5 worm cellular contexts compared by ENCODE assay signal in genomic region chrII:3482231-3482630, ce11.
TF ChIP-seq lines count a peak whose summit lies in the region.

TSS of gene smu-2 (plus strand) at chrII:3482408.

TF ChIP-seq in whole organism, L1 larva, 84 proteins besides CTCF, POLR2A, EP300 and RAD21 (continues in another document):
- peak; percentile 41 for TF ChIP-seq snpc-4 (tag; optimal IDR thresholded peaks at IDR 0.05; lab: Kevin White, UChicago)
- peak; percentile 88 for TF ChIP-seq lin-15B (tag; optimal IDR thresholded peaks at IDR 0.05; lab: Kevin White, UChicago)
- peak; percentile 48 for TF ChIP-seq elt-2 (tag; optimal IDR thresholded peaks at IDR 0.05; lab: Kevin White, UChicago)
- peak; percentile 39 for TF ChIP-seq nhr-237 (tag; optimal IDR thresholded peaks at IDR 0.05; lab: Kevin White, UChicago)
- TF ChIP-seq tlp-1 (tag; optimal IDR thresholded peaks at IDR 0.05; lab: Kevin White, UChicago): no peak
- peak; percentile 56 for TF ChIP-seq nhr-20 (tag; optimal IDR thresholded peaks at IDR 0.05; lab: Kevin White, UChicago)
- TF ChIP-seq isw-1 (GFP tag; IDR thresholded peaks at IDR 0.05; lab: Robert Waterston, UW): peak; percentile 68
- TF ChIP-seq mab-9 (GFP tag; IDR thresholded peaks at IDR 0.05; lab: Robert Waterston, UW): peak; percentile 54
- peak; percentile 83 for TF ChIP-seq nhr-85 (tag; lab: Kevin White, UChicago)
- no peak for TF ChIP-seq blmp-1 (tag; optimal IDR thresholded peaks at IDR 0.05; lab: Kevin White, UChicago)
- TF ChIP-seq C16A3.4 (tag; optimal IDR thresholded peaks at IDR 0.05; lab: Kevin White, UChicago): peak; percentile 56
- no peak for TF ChIP-seq snu-23 (GFP tag; optimal IDR thresholded peaks at IDR 0.05; lab: Kevin White, UChicago)
- TF ChIP-seq fkh-4 (tag; optimal IDR thresholded peaks at IDR 0.05; lab: Kevin White, UChicago; ENCODE audit: borderline replicate concordance): peak; percentile 82
- peak; percentile 68 for TF ChIP-seq vab-15 (tag; optimal IDR thresholded peaks at IDR 0.05; lab: Kevin White, UChicago)
- peak; percentile 66 for TF ChIP-seq sox-4 (tag; optimal IDR thresholded peaks at IDR 0.05; lab: Kevin White, UChicago)
- TF ChIP-seq F16B12.6 (tag; optimal IDR thresholded peaks at IDR 0.05; lab: Kevin White, UChicago): peak; percentile 53
- TF ChIP-seq dpl-1 (GFP tag; optimal IDR thresholded peaks at IDR 0.05; lab: Kevin White, UChicago): peak; percentile 50 to 73 (median 64)
- TF ChIP-seq ztf-4 (tag; optimal IDR thresholded peaks at IDR 0.05; lab: Kevin White, UChicago): no peak

TF ChIP-seq in whole organism, L3 larva, 47 proteins besides CTCF, POLR2A, EP300 and RAD21 (continues in another document):
- no peak for TF ChIP-seq fos-1 (tag; optimal IDR thresholded peaks at IDR 0.05; lab: Kevin White, UChicago)
- no peak for TF ChIP-seq ceh-82 (tag; optimal IDR thresholded peaks at IDR 0.05; lab: Kevin White, UChicago)
- no peak for TF ChIP-seq ztf-4 (tag; optimal IDR thresholded peaks at IDR 0.05; lab: Kevin White, UChicago)
- no peak for TF ChIP-seq unc-39 (tag; optimal IDR thresholded peaks at IDR 0.05; lab: Kevin White, UChicago)
- TF ChIP-seq tbx-2 (tag; optimal IDR thresholded peaks at IDR 0.05; lab: Kevin White, UChicago): no peak
- no peak for TF ChIP-seq daf-12 (tag; optimal IDR thresholded peaks at IDR 0.05; lab: Kevin White, UChicago)
- no peak for TF ChIP-seq nhr-28 (tag; optimal IDR thresholded peaks at IDR 0.05; lab: Kevin White, UChicago)
- TF ChIP-seq snpc-4 (tag; optimal IDR thresholded peaks at IDR 0.05; lab: Kevin White, UChicago): peak; percentile 55
- no peak for TF ChIP-seq elt-3 (tag; optimal IDR thresholded peaks at IDR 0.05; lab: Kevin White, UChicago)
- TF ChIP-seq lsy-12 (tag; optimal IDR thresholded peaks at IDR 0.05; lab: Kevin White, UChicago): no peak
- TF ChIP-seq ceh-16 (tag; optimal IDR thresholded peaks at IDR 0.05; lab: Kevin White, UChicago): no peak
- no peak for TF ChIP-seq nhr-12 (tag; optimal IDR thresholded peaks at IDR 0.05; lab: Kevin White, UChicago)
- peak; percentile 1 for TF ChIP-seq R02D3.7 (tag; optimal IDR thresholded peaks at IDR 0.05; lab: Kevin White, UChicago)
- TF ChIP-seq ztf-11 (tag; optimal IDR thresholded peaks at IDR 0.05; lab: Kevin White, UChicago): no peak
- TF ChIP-seq nhr-43 (tag; optimal IDR thresholded peaks at IDR 0.05; lab: Kevin White, UChicago; ENCODE audit: poor library complexity, severe bottlenecking): no peak
- TF ChIP-seq zag-1 (tag; optimal IDR thresholded peaks at IDR 0.05; lab: Kevin White, UChicago): no peak
- TF ChIP-seq lin-15B (tag; optimal IDR thresholded peaks at IDR 0.05; lab: Kevin White, UChicago): peak; percentile 91
- no peak for TF ChIP-seq ZK546.5 (tag; optimal IDR thresholded peaks at IDR 0.05; lab: Kevin White, UChicago)
- TF ChIP-seq eor-1 (tag; optimal IDR thresholded peaks at IDR 0.05; lab: Kevin White, UChicago): no peak
- TF ChIP-seq pha-4 (tag; optimal IDR thresholded peaks at IDR 0.05; lab: Kevin White, UChicago): no peak

TF ChIP-seq in whole organism, early embryonic, 17 proteins besides CTCF, POLR2A, EP300 and RAD21:
- TF ChIP-seq tbx-37 (GFP tag; conservative IDR thresholded peaks at IDR 0.05; lab: Robert Waterston, UW) (peak; percentile 68), aly-1 (tag; optimal IDR thresholded peaks at IDR 0.05; lab: Kevin White, UChicago) (no peak), ets-7 (tag; optimal IDR thresholded peaks at IDR 0.05; lab: Kevin White, UChicago) (no peak), hnd-1 (tag; optimal IDR thresholded peaks at IDR 0.05; lab: Kevin White, UChicago) (no peak), flt-1 (GFP tag; IDR thresholded peaks at IDR 0.05; lab: Robert Waterston, UW) (0 out of 2 replicates have a peak, but pooled peaks have one; percentile 17), F13C5.2 (tag; optimal IDR thresholded peaks at IDR 0.05; lab: Kevin White, UChicago) (no peak), scrt-1 (GFP tag; IDR thresholded peaks at IDR 0.05; lab: Robert Waterston, UW) (no peak), ceh-36 (tag; optimal IDR thresholded peaks at IDR 0.05; lab: Kevin White, UChicago) (no peak), B0310.2 (tag; optimal IDR thresholded peaks at IDR 0.05; lab: Kevin White, UChicago) (no peak), pes-1 (GFP tag; IDR thresholded peaks at IDR 0.05; lab: Robert Waterston, UW) (peak; percentile 61; the same call in 1 of the 2 replicates), sea-1 (GFP tag; conservative IDR thresholded peaks at IDR 0.05; lab: Robert Waterston, UW) (0 out of 2 replicates have a peak, but pooled peaks have one; percentile 6), ama-1 (optimal IDR thresholded peaks at IDR 0.05; lab: Kevin White, UChicago) (no peak), hmbx-1 (tag; optimal IDR thresholded peaks at IDR 0.05; lab: Kevin White, UChicago) (no peak), tbx-11 (GFP tag; IDR thresholded peaks at IDR 0.05; lab: Robert Waterston, UW) (no peak), ceh-13 (GFP tag; optimal IDR thresholded peaks at IDR 0.05; lab: Kevin White, UChicago) (no peak)
TF ChIP-seq in whole organism, early embryonic: peak in this region for 4.

TF ChIP-seq in whole organism, midembryonic, 9 proteins besides CTCF, POLR2A, EP300 and RAD21:
- no peak for TF ChIP-seq med-1 (GFP tag; optimal IDR thresholded peaks at IDR 0.05; lab: Kevin White, UChicago; ENCODE audit: insufficient read depth)
- TF ChIP-seq flt-1 (GFP tag; IDR thresholded peaks at IDR 0.05; lab: Robert Waterston, UW): peak; percentile 67; the same call in 1 of the 2 replicates
- TF ChIP-seq ztf-23 (GFP tag; IDR thresholded peaks at IDR 0.05; lab: Robert Waterston, UW): peak; percentile 74
- no peak for TF ChIP-seq ztf-29 (GFP tag; IDR thresholded peaks at IDR 0.05; lab: Robert Waterston, UW)
- TF ChIP-seq ref-1 (GFP tag; conservative IDR thresholded peaks at IDR 0.05; lab: Robert Waterston, UW): no peak
- no peak for TF ChIP-seq tab-1 (GFP tag; IDR thresholded peaks at IDR 0.05; lab: Robert Waterston, UW)
- 0 out of 2 replicates have a peak, but pooled peaks have one; percentile 45 for TF ChIP-seq klf-2 (GFP tag; conservative IDR thresholded peaks at IDR 0.05; lab: Robert Waterston, UW)
- TF ChIP-seq T22C8.4 (GFP tag; IDR thresholded peaks at IDR 0.05; lab: Robert Waterston, UW): no peak
- peak; percentile 39 for TF ChIP-seq cog-1 (tag; optimal IDR thresholded peaks at IDR 0.05; lab: Kevin White, UChicago)

TF ChIP-seq in whole organism, young adult, 124 proteins besides CTCF, POLR2A, EP300 and RAD21 (continues in another document):
- TF ChIP-seq tbp1 (GFP tag; optimal IDR thresholded peaks at IDR 0.05; lab: Kevin White, UChicago) (peak; percentile 44), hmg-1.2 (GFP tag; IDR thresholded peaks at IDR 0.05; lab: Robert Waterston, UW) (peak; percentile 49; the same call in 1 of the 2 replicates), B0261.1 (tag; optimal IDR thresholded peaks at IDR 0.05; lab: Kevin White, UChicago) (peak; percentile 1), attf-5 (GFP tag; optimal IDR thresholded peaks at IDR 0.05; lab: Kevin White, UChicago) (peak; percentile 80), snpc-4 (GFP tag; optimal IDR thresholded peaks at IDR 0.05; lab: Kevin White, UChicago) (no peak), snpc-4 (tag; optimal IDR thresholded peaks at IDR 0.05; lab: Kevin White, UChicago) (peak in 1 of 4 experiments; percentile 23), ceh-58 (GFP tag; IDR thresholded peaks at IDR 0.05; lab: Robert Waterston, UW) (no peak), B0336.3 (GFP tag; IDR thresholded peaks at IDR 0.05; lab: Robert Waterston, UW) (no peak), lin-40 (tag; optimal IDR thresholded peaks at IDR 0.05; lab: Kevin White, UChicago) (no peak), unc-62 (GFP tag; optimal IDR thresholded peaks at IDR 0.05; lab: Kevin White, UChicago) (no peak), lsl-1 (GFP tag; optimal IDR thresholded peaks at IDR 0.05; lab: Kevin White, UChicago) (peak; percentile 50), ztf-28 (GFP tag; IDR thresholded peaks at IDR 0.05; lab: Robert Waterston, UW) (no peak), him-1 (tag; optimal IDR thresholded peaks at IDR 0.05; lab: Kevin White, UChicago) (peak; percentile 51), T07F8.4 (tag; optimal IDR thresholded peaks at IDR 0.05; lab: Kevin White, UChicago) (no peak), aptf-2 (GFP tag; conservative IDR thresholded peaks at IDR 0.05; lab: Robert Waterston, UW) (peak; percentile 66; the same call in 1 of the 2 replicates), snpc-1.1 (tag; optimal IDR thresholded peaks at IDR 0.05; lab: Kevin White, UChicago; ENCODE audit: insufficient read depth) (no peak), nhr-179 (tag; optimal IDR thresholded peaks at IDR 0.05; lab: Kevin White, UChicago) (no peak), unc-130 (GFP tag; optimal IDR thresholded peaks at IDR 0.05; lab: Kevin White, UChicago) (no peak), xnd-1 (tag; optimal IDR thresholded peaks at IDR 0.05; lab: Kevin White, UChicago) (no peak), rcor-1 (GFP tag; IDR thresholded peaks at IDR 0.05; lab: Robert Waterston, UW) (peak; percentile 35; the same call in 1 of the 2 replicates), ccch-3 (GFP tag; optimal IDR thresholded peaks at IDR 0.05; lab: Kevin White, UChicago) (no peak), mcd-1 (GFP tag; IDR thresholded peaks at IDR 0.05; lab: Robert Waterston, UW) (peak; percentile 97), lin-26 (GFP tag; IDR thresholded peaks at IDR 0.05; lab: Robert Waterston, UW) (0 out of 2 replicates have a peak, but pooled peaks have one; percentile 34), madf-6 (GFP tag; IDR thresholded peaks at IDR 0.05; lab: Robert Waterston, UW) (peak; percentile 56), akir-1 (GFP tag; optimal IDR thresholded peaks at IDR 0.05; lab: Kevin White, UChicago) (no peak), ztf-25 (GFP tag; IDR thresholded peaks at IDR 0.05; lab: Robert Waterston, UW) (0 out of 2 replicates have a peak, but pooled peaks have one; percentile 32), cebp-2 (GFP tag; IDR thresholded peaks at IDR 0.05; lab: Robert Waterston, UW) (no peak), ceh-40 (GFP tag; IDR thresholded peaks at IDR 0.05; lab: Robert Waterston, UW) (no peak), Y67H2A.10 (GFP tag; conservative IDR thresholded peaks at IDR 0.05; lab: Robert Waterston, UW) (no peak), athp-1 (tag; optimal IDR thresholded peaks at IDR 0.05; lab: Kevin White, UChicago) (peak; percentile 70), K12H6.12 (tag; optimal IDR thresholded peaks at IDR 0.05; lab: Kevin White, UChicago) (peak; percentile 35), efl-1 (GFP tag; optimal IDR thresholded peaks at IDR 0.05; lab: Kevin White, UChicago) (peak; percentile 11), D2030.7 (GFP tag; IDR thresholded peaks at IDR 0.05; lab: Robert Waterston, UW) (0 out of 2 replicates have a peak, but pooled peaks have one; percentile 15), F49E8.2 (tag; optimal IDR thresholded peaks at IDR 0.05; lab: Kevin White, UChicago; ENCODE audit: insufficient read depth) (peak; percentile 1), sea-2 (GFP tag; IDR thresholded peaks at IDR 0.05; lab: Robert Waterston, UW) (no peak), let-526 (GFP tag; IDR thresholded peaks at IDR 0.05; lab: Robert Waterston, UW) (0 out of 2 replicates have a peak, but pooled peaks have one; percentile 42)

Comparison
In these comparisons a context has a peak if more than half of its experiments do, and no peak if none do; other contexts are left out.
1. Of the 8 proteins assayed by ChIP-seq in both whole organism, young adult and whole organism, L1 larva: peak only in whole organism, young adult: none; only in whole organism, L1 larva: dpl-1, lin-35 and nhr-90; in both: efl-1; in neither: 3; mixed calls (peak in some experiments, not most) for 1.